Fruit fly (Drosophila melanogaster) whole organism, embryonic: ENCODE measurements around the gene CG8564.

Source experiments
- Ada2b ChIP-seq: fragments of 200-800 bp; sonication (Bioruptor generic); IDR thresholded peaks from 2 replicates; pipeline ENCODE4 v1.3.6; 2022; ENCODE audit warnings: missing biosample characterization, missing genetic modification characterization
- Adf1 ChIP-seq: fragments of 200-800 bp; sonication (Bioruptor generic); IDR thresholded peaks from 2 replicates; pipeline ENCODE4 v1.3.6; 2022; ENCODE audit warnings: missing biosample characterization, missing genetic modification characterization
- Aef1 ChIP-seq: fragments of 200-800 bp; sonication (Bioruptor generic); IDR thresholded peaks from 3 replicates; pipeline ENCODE4 v1.3.6; 2022; ENCODE audit warnings: missing biosample characterization, missing genetic modification characterization
- Atf6 ChIP-seq: fragments of 200-800 bp; sonication (Bioruptor generic); IDR thresholded peaks from 2 replicates; pipeline ENCODE4 v1.3.6; 2022; ENCODE audit warnings: missing biosample characterization, missing genetic modification characterization
- Bdp1 ChIP-seq: fragments of 200-800 bp; sonication (Bioruptor generic); optimal IDR thresholded peaks from 3 replicates; lab custom pipeline; 2016; ENCODE audit warnings: missing biosample characterization, missing genetic modification characterization
- CG10366 ChIP-seq: fragments of 200-800 bp; sonication (Bioruptor generic); IDR thresholded peaks from 2 replicates; pipeline ENCODE4 v1.3.6; 2022; ENCODE audit warnings: missing biosample characterization, missing genetic modification characterization
- CG10462 ChIP-seq: fragments of 200-800 bp; sonication (Bioruptor generic); optimal IDR thresholded peaks from 2 replicates; lab custom pipeline; 2016; ENCODE audit warnings: missing biosample characterization, missing genetic modification characterization
- CG14965 ChIP-seq: fragments of 200-800 bp; sonication (Bioruptor generic); optimal IDR thresholded peaks from 2 replicates; lab custom pipeline; 2016; ENCODE audit warnings: missing biosample characterization, missing genetic modification characterization, borderline replicate concordance
- CG16813 ChIP-seq: fragments of 200-800 bp; sonication (Bioruptor generic); IDR thresholded peaks from 3 replicates; pipeline ENCODE4 v1.3.6; 2022; ENCODE audit warnings: missing biosample characterization, missing genetic modification characterization; ENCODE audit not compliant: partially characterized antibody
- CG17328 ChIP-seq: fragments of 200-800 bp; sonication (Bioruptor generic); IDR thresholded peaks from 2 replicates; pipeline ENCODE4 v1.3.6; 2022; ENCODE audit warnings: missing biosample characterization, missing genetic modification characterization
- CG18476 ChIP-seq: fragments of 200-800 bp; sonication (Bioruptor generic); optimal IDR thresholded peaks from 2 replicates; lab custom pipeline; 2016; ENCODE audit warnings: missing biosample characterization, mild to moderate bottlenecking, missing genetic modification characterization
- CG30431 ChIP-seq: fragments of 200-800 bp; sonication (Bioruptor generic); optimal IDR thresholded peaks from 2 replicates; lab custom pipeline; 2017; ENCODE audit warnings: missing biosample characterization, missing genetic modification characterization
- CG3163 ChIP-seq: fragments of 200-800 bp; sonication (Bioruptor generic); optimal IDR thresholded peaks from 3 replicates; lab custom pipeline; 2016; ENCODE audit warnings: missing biosample characterization, missing genetic modification characterization
- CG32767 ChIP-seq: fragments of 200-800 bp; sonication (Bioruptor generic); IDR thresholded peaks from 2 replicates; pipeline ENCODE4 v1.3.6; 2022; ENCODE audit warnings: missing biosample characterization, missing genetic modification characterization
- CG32772 ChIP-seq: fragments of 200-800 bp; sonication (Bioruptor generic); IDR thresholded peaks from 2 replicates; pipeline ENCODE4 v1.3.6; 2022; ENCODE audit warnings: missing biosample characterization, missing genetic modification characterization
- CG34224 ChIP-seq: fragments of 200-800 bp; sonication (Bioruptor generic); IDR thresholded peaks from 3 replicates; pipeline ENCODE4 v1.3.6; 2022; ENCODE audit warnings: missing biosample characterization, missing genetic modification characterization; ENCODE audit not compliant: partially characterized antibody
- CG3995 ChIP-seq: fragments of 200-800 bp; sonication (Bioruptor generic); optimal IDR thresholded peaks from 3 replicates; lab custom pipeline; 2016; ENCODE audit warnings: missing biosample characterization, missing genetic modification characterization
- CG42726 ChIP-seq: fragments of 200-800 bp; sonication (Bioruptor generic); IDR thresholded peaks from 2 replicates; pipeline ENCODE4 v1.3.6; 2022; ENCODE audit warnings: missing biosample characterization, missing genetic modification characterization; ENCODE audit not compliant: partially characterized antibody
- CG4854 ChIP-seq: fragments of 200-800 bp; sonication (Bioruptor generic); optimal IDR thresholded peaks from 2 replicates; lab custom pipeline; 2016; ENCODE audit warnings: missing biosample characterization, missing genetic modification characterization, inconsistent platforms
- Camta ChIP-seq: fragments of 200-800 bp; sonication (Bioruptor generic); optimal IDR thresholded peaks from 2 replicates; lab custom pipeline; 2016; ENCODE audit warnings: missing biosample characterization, missing genetic modification characterization
- Chrac-16 ChIP-seq: fragments of 200-800 bp; sonication (Bioruptor generic); optimal IDR thresholded peaks from 3 replicates; lab custom pipeline; 2016; ENCODE audit warnings: missing biosample characterization, missing genetic modification characterization
- CkIIα-i1 ChIP-seq: fragments of 200-800 bp; sonication (Bioruptor generic); IDR thresholded peaks from 2 replicates; pipeline ENCODE4 v1.3.6; 2022; ENCODE audit warnings: missing biosample characterization, missing genetic modification characterization
- Dfd ChIP-seq, 2 experiments: fragments of >200 bp; optimal IDR thresholded peaks; 2 replicates each; lab custom pipeline; 2017; ENCODE audit warnings: missing biosample characterization in 2 of 2, missing genetic modification characterization in 2 of 2
- Dip2 ChIP-seq: fragments of 200-800 bp; sonication (Bioruptor generic); IDR thresholded peaks from 2 replicates; pipeline ENCODE4 v1.3.6; 2022; ENCODE audit warnings: missing biosample characterization, missing genetic modification characterization
- Gug ChIP-seq: fragments of 200-800 bp; sonication (Bioruptor generic); IDR thresholded peaks from 4 replicates; pipeline ENCODE4 v1.3.6; 2022; ENCODE audit warnings: missing biosample characterization, missing genetic modification characterization
- Hand ChIP-seq: fragments of 200-800 bp; sonication (Bioruptor generic); optimal IDR thresholded peaks from 2 replicates; lab custom pipeline; 2017; ENCODE audit warnings: mild to moderate bottlenecking, missing biosample characterization, missing genetic modification reagents, missing genetic modification characterization
- Hr78 ChIP-seq, 2 experiments: fragments of 200-800 bp in 1 of 2; fragments of >200 bp in 1 of 2; sonication (Bioruptor generic) in 1 of 2; optimal IDR thresholded peaks; 2 replicates each; lab custom pipeline; 2017 to 2019; ENCODE audit warnings: missing biosample characterization in 2 of 2, missing genetic modification characterization in 2 of 2, mild to moderate bottlenecking in 1 of 2, moderate library complexity in 1 of 2
- Myb ChIP-seq: fragments of 200-800 bp; sonication (Bioruptor generic); optimal IDR thresholded peaks from 2 replicates; lab custom pipeline; 2016; ENCODE audit warnings: missing biosample characterization, missing genetic modification characterization
- NFAT ChIP-seq: fragments of 200-800 bp; sonication (Bioruptor generic); IDR thresholded peaks from 2 replicates; pipeline ENCODE4 v1.3.6; 2022; ENCODE audit warnings: missing biosample characterization, missing genetic modification characterization
- Oaz ChIP-seq: fragments of 200-800 bp; sonication (Bioruptor generic); IDR thresholded peaks from 2 replicates; pipeline ENCODE4 v1.3.6; 2022; ENCODE audit warnings: missing biosample characterization, missing genetic modification characterization
- Six4 ChIP-seq: fragments of 200-800 bp; sonication (Bioruptor generic); optimal IDR thresholded peaks from 2 replicates; lab custom pipeline; 2016; ENCODE audit warnings: missing biosample characterization, missing genetic modification characterization
- Tbp ChIP-seq: fragments of >200 bp; optimal IDR thresholded peaks from 2 replicates; lab custom pipeline; 2018; ENCODE audit warnings: missing biosample characterization, missing genetic modification characterization
- Vsx1 ChIP-seq: fragments of 200-800 bp; sonication (Bioruptor generic); optimal IDR thresholded peaks from 2 replicates; lab custom pipeline; 2017; ENCODE audit warnings: missing biosample characterization, mild to moderate bottlenecking, missing genetic modification characterization, missing genetic modification reagents
- ap ChIP-seq: fragments of 200-800 bp; sonication (Bioruptor generic); IDR thresholded peaks from 2 replicates; pipeline ENCODE4 v1.3.6; 2022; ENCODE audit warnings: missing biosample characterization, missing genetic modification characterization
- ato ChIP-seq: fragments of 200-800 bp; sonication (Bioruptor generic); IDR thresholded peaks from 2 replicates; pipeline ENCODE4 v1.3.6; 2022; ENCODE audit warnings: missing biosample characterization, missing genetic modification characterization; ENCODE audit not compliant: partially characterized antibody
- dan ChIP-seq: fragments of 200-800 bp; sonication (Bioruptor generic); IDR thresholded peaks from 2 replicates; pipeline ENCODE4 v1.3.6; 2022; ENCODE audit warnings: missing biosample characterization, missing genetic modification characterization
- disco-r ChIP-seq: fragments of 200-800 bp; sonication (Bioruptor generic); optimal IDR thresholded peaks from 2 replicates; lab custom pipeline; 2016; ENCODE audit warnings: missing biosample characterization, missing genetic modification characterization
- fd3F ChIP-seq: fragments of 200-800 bp; sonication (Bioruptor generic); optimal IDR thresholded peaks from 2 replicates; lab custom pipeline; 2018; ENCODE audit warnings: missing biosample characterization, mild to moderate bottlenecking, missing genetic modification characterization, moderate library complexity
- gem ChIP-seq: fragments of 200-800 bp; sonication (Bioruptor generic); optimal IDR thresholded peaks from 2 replicates; lab custom pipeline; 2019; ENCODE audit warnings: missing biosample characterization, mild to moderate bottlenecking, missing genetic modification characterization, moderate library complexity
- jing ChIP-seq: fragments of 200-800 bp; sonication (Bioruptor generic); optimal IDR thresholded peaks from 2 replicates; lab custom pipeline; 2018; ENCODE audit warnings: missing biosample characterization, mild to moderate bottlenecking, missing genetic modification characterization
- jumu ChIP-seq: fragments of 200-800 bp; sonication (Bioruptor generic); optimal IDR thresholded peaks from 3 replicates; lab custom pipeline; 2016; ENCODE audit warnings: missing biosample characterization, missing genetic modification characterization
- knrl ChIP-seq: fragments of 200-800 bp; sonication (Bioruptor generic); IDR thresholded peaks from 3 replicates; pipeline ENCODE4 v1.3.6; 2022; ENCODE audit warnings: missing biosample characterization, missing genetic modification characterization; ENCODE audit not compliant: partially characterized antibody
- mld ChIP-seq: fragments of 200-800 bp; sonication (Bioruptor generic); IDR thresholded peaks from 3 replicates; pipeline ENCODE4 v1.3.6; 2022; ENCODE audit warnings: missing biosample characterization, missing genetic modification characterization; ENCODE audit not compliant: partially characterized antibody
- nau ChIP-seq: fragments of 200-800 bp; sonication (Bioruptor generic); optimal IDR thresholded peaks from 3 replicates; lab custom pipeline; 2017; ENCODE audit warnings: missing biosample characterization, mild to moderate bottlenecking, missing genetic modification characterization, missing genetic modification reagents
- nerfin-2 ChIP-seq: fragments of 200-800 bp; sonication (Bioruptor generic); IDR thresholded peaks from 2 replicates; pipeline ENCODE4 v1.3.6; 2022; ENCODE audit warnings: missing biosample characterization, missing genetic modification characterization; ENCODE audit not compliant: partially characterized antibody
- nom ChIP-seq: fragments of 200-800 bp; sonication (Bioruptor generic); optimal IDR thresholded peaks from 2 replicates; lab custom pipeline; 2017; ENCODE audit warnings: missing biosample characterization, missing genetic modification characterization, mild to moderate bottlenecking, moderate library complexity, missing genetic modification reagents
- vnd ChIP-seq: fragments of 200-800 bp; sonication (Bioruptor generic); IDR thresholded peaks from 3 replicates; pipeline ENCODE4 v1.3.6; 2022; ENCODE audit warnings: missing biosample characterization, missing genetic modification characterization; ENCODE audit not compliant: partially characterized antibody
- wor ChIP-seq: fragments of 200-800 bp; sonication (Bioruptor generic); IDR thresholded peaks from 2 replicates; pipeline ENCODE4 v1.3.6; 2022; ENCODE audit warnings: missing biosample characterization, missing genetic modification characterization
- yki ChIP-seq: fragments of >200 bp; optimal IDR thresholded peaks from 3 replicates; lab custom pipeline; 2018
- z ChIP-seq: fragments of 200-800 bp; sonication (Bioruptor generic); IDR thresholded peaks from 3 replicates; pipeline ENCODE4 v1.3.6; 2022; ENCODE audit warnings: missing biosample characterization, missing genetic modification characterization

CG8564 gene

dm6 chr3L:7356386-7357117 is 31.2 kb downstream of the CG8564 start, which contains the start of gene CTCF (continued):
- no peak for TF ChIP-seq Atf6 (GFP tag; lab: Robert Waterston, UW)
- no peak for TF ChIP-seq Hand (GFP tag; lab: Kevin White, UChicago)
- TF ChIP-seq gem (tag; lab: Kevin White, UChicago): no peak
- TF ChIP-seq Tbp (GFP tag; lab: Kevin White, UChicago): peak; percentile 49
- TF ChIP-seq mld (GFP tag; lab: Robert Waterston, UW): peak; percentile 70; the same call in 2 of the 3 replicates
- no peak for TF ChIP-seq CG32767 (GFP tag; lab: Robert Waterston, UW)
- no peak for TF ChIP-seq CG18476 (GFP tag; lab: Kevin White, UChicago)
- TF ChIP-seq ap: no peak
- peak; percentile 50; the same call in 1 of the 2 replicates for TF ChIP-seq nerfin-2 (GFP tag; lab: Robert Waterston, UW)
- no peak for TF ChIP-seq disco-r (GFP tag; lab: Kevin White, UChicago)
- TF ChIP-seq Adf1 (GFP tag; lab: Robert Waterston, UW): no peak
- TF ChIP-seq Dip2 (GFP tag; lab: Robert Waterston, UW): no peak
- TF ChIP-seq CG17328: no peak
- TF ChIP-seq dan (GFP tag; lab: Robert Waterston, UW): no peak
- peak; percentile 54 for TF ChIP-seq jumu (GFP tag; lab: Kevin White, UChicago)
- peak; percentile 68; the same call in 1 of the 2 replicates for TF ChIP-seq CG42726 (GFP tag; lab: Robert Waterston, UW)
- TF ChIP-seq yki (lab: Kevin White, UChicago): no peak
- TF ChIP-seq Gug (GFP tag; lab: Robert Waterston, UW): peak; percentile 6; the same call in 1 of the 4 replicates
- peak; percentile 65; the same call in 2 of the 3 replicates for TF ChIP-seq vnd (GFP tag; lab: Robert Waterston, UW)
- TF ChIP-seq CG14965 (GFP tag; lab: Kevin White, UChicago): no peak
- peak; percentile 82 for TF ChIP-seq knrl (GFP tag; lab: Robert Waterston, UW)
- TF ChIP-seq Camta (GFP tag; lab: Kevin White, UChicago): peak; percentile 19
- TF ChIP-seq Dfd (GFP tag; optimal IDR thresholded peaks at IDR 0.05; lab: Kevin White, UChicago): no peak
- TF ChIP-seq nau: no peak
- TF ChIP-seq Oaz (GFP tag; lab: Robert Waterston, UW): no peak
- TF ChIP-seq CG4854: peak; percentile 29
- no peak for TF ChIP-seq nom (GFP tag; lab: Kevin White, UChicago)
- no peak for TF ChIP-seq Aef1 (GFP tag; lab: Robert Waterston, UW)
- TF ChIP-seq CG10366 (GFP tag; lab: Robert Waterston, UW): peak; percentile 42; the same call in 1 of the 2 replicates
- peak; percentile 73 for TF ChIP-seq CG34224 (GFP tag; lab: Robert Waterston, UW)
- TF ChIP-seq fd3F (GFP tag; lab: Kevin White, UChicago): peak; percentile 4
- no peak for TF ChIP-seq Ada2b (GFP tag; lab: Robert Waterston, UW)
- TF ChIP-seq CG10462 (GFP tag; lab: Kevin White, UChicago): no peak
- TF ChIP-seq Six4 (GFP tag; lab: Kevin White, UChicago): peak; percentile 3
- TF ChIP-seq CG3995 (GFP tag; lab: Kevin White, UChicago): no peak
- TF ChIP-seq Hr78 (GFP tag; optimal IDR thresholded peaks at IDR 0.05; lab: Kevin White, UChicago): no peak
- no peak for TF ChIP-seq ato (GFP tag; lab: Robert Waterston, UW)
- peak; percentile 77 for TF ChIP-seq CG16813 (GFP tag; lab: Robert Waterston, UW)
- no peak; the same call in 1 of the 2 replicates for TF ChIP-seq wor (GFP tag; lab: Robert Waterston, UW)
- no peak for TF ChIP-seq jing (GFP tag; lab: Kevin White, UChicago)
- no peak for TF ChIP-seq CkIIα-i1 (GFP tag; lab: Robert Waterston, UW)
- no peak for TF ChIP-seq Bdp1 (GFP tag; lab: Kevin White, UChicago)
- peak; percentile 27 for TF ChIP-seq Chrac-16 (GFP tag; lab: Kevin White, UChicago)
- no peak for TF ChIP-seq z (GFP tag; lab: Robert Waterston, UW)
- TF ChIP-seq Vsx1: no peak
- no peak for TF ChIP-seq CG3163
- peak; percentile 24 for TF ChIP-seq CG30431
- TF ChIP-seq CG32772 (GFP tag; lab: Robert Waterston, UW): peak; percentile 64
- TF ChIP-seq Myb (GFP tag; lab: Kevin White, UChicago): peak; percentile 60
- peak; percentile 66 for TF ChIP-seq NFAT (GFP tag; lab: Robert Waterston, UW)
